Worm (Caenorhabditis elegans) whole organism, L3 larva: ENCODE data around the gene T05A7.13.

Experiments used
- R02D3.7 ChIP-seq: fragments of 150-350 bp; optimal IDR thresholded peaks from 2 replicates; lab custom pipeline; 2014; ENCODE audit warnings: missing biosample characterization, missing genetic modification characterization
- aly-2 ChIP-seq: fragments of 150-350 bp; optimal IDR thresholded peaks from 2 replicates; lab custom pipeline; 2014; ENCODE audit warnings: missing biosample characterization, missing genetic modification characterization
- ama-1 ChIP-seq: fragments of 150-350 bp; optimal IDR thresholded peaks from 2 replicates; lab custom pipeline; 2018
- ceh-16 ChIP-seq: sonication (generic microtip); optimal IDR thresholded peaks from 2 replicates; lab custom pipeline; 2017; ENCODE audit warnings: missing biosample characterization, missing genetic modification characterization
- ceh-28 ChIP-seq: fragments of 150-350 bp; optimal IDR thresholded peaks from 2 replicates; lab custom pipeline; 2014; ENCODE audit warnings: missing biosample characterization, missing genetic modification reagents, missing genetic modification characterization
- ceh-82 ChIP-seq: fragments of 150-350 bp; optimal IDR thresholded peaks from 2 replicates; lab custom pipeline; 2014; ENCODE audit warnings: missing biosample characterization, missing genetic modification characterization
- ceh-9 ChIP-seq: sonication (generic microtip); optimal IDR thresholded peaks from 2 replicates; lab custom pipeline; 2018; ENCODE audit warnings: missing biosample characterization, missing genetic modification characterization
- daf-12 ChIP-seq: fragments of 150-350 bp; optimal IDR thresholded peaks from 2 replicates; lab custom pipeline; 2014; ENCODE audit warnings: missing biosample characterization, missing genetic modification reagents, missing genetic modification characterization
- egl-27 ChIP-seq: sonication (generic microtip); optimal IDR thresholded peaks from 4 replicates; lab custom pipeline; 2017; ENCODE audit warnings: missing biosample characterization, missing genetic modification reagents, missing genetic modification characterization
- egl-5 ChIP-seq: fragments of 150-350 bp; optimal IDR thresholded peaks from 2 replicates; lab custom pipeline; 2017; ENCODE audit warnings: missing biosample characterization, missing genetic modification reagents, missing genetic modification characterization, inconsistent platforms
- elt-1 ChIP-seq: fragments of 150-350 bp; optimal IDR thresholded peaks from 2 replicates; lab custom pipeline; 2014; ENCODE audit warnings: missing biosample characterization, missing genetic modification characterization
- elt-2 ChIP-seq: sonication (generic microtip); optimal IDR thresholded peaks from 2 replicates; lab custom pipeline; 2016; ENCODE audit warnings: missing genetic modification reagents, mild to moderate bottlenecking, missing genetic modification characterization, missing compliant biosample characterization
- eor-1 ChIP-seq, 2 experiments: fragments of 150-350 bp; optimal IDR thresholded peaks; 2 replicates each; lab custom pipeline; 2014 to 2018; ENCODE audit warnings: missing biosample characterization in 2 of 2, missing genetic modification characterization in 2 of 2
- fkh-10 ChIP-seq: sonication (generic microtip); optimal IDR thresholded peaks from 2 replicates; lab custom pipeline; 2017; ENCODE audit warnings: missing biosample characterization, missing genetic modification reagents, missing genetic modification characterization
- fkh-2 ChIP-seq: fragments of 150-350 bp; optimal IDR thresholded peaks from 2 replicates; lab custom pipeline; 2014; ENCODE audit warnings: missing biosample characterization, missing genetic modification reagents, missing genetic modification characterization
- hmg-11 ChIP-seq: sonication (generic microtip); optimal IDR thresholded peaks from 2 replicates; lab custom pipeline; 2016; ENCODE audit warnings: missing genetic modification characterization, missing compliant biosample characterization
- jun-1 ChIP-seq: fragments of 150-350 bp; optimal IDR thresholded peaks from 2 replicates; lab custom pipeline; 2014; ENCODE audit warnings: missing biosample characterization, missing genetic modification reagents, missing genetic modification characterization
- lin-15B ChIP-seq: fragments of 150-350 bp; optimal IDR thresholded peaks from 2 replicates; lab custom pipeline; 2014; ENCODE audit warnings: missing biosample characterization, missing genetic modification characterization
- lin-39 ChIP-seq: fragments of 150-350 bp; optimal IDR thresholded peaks from 2 replicates; lab custom pipeline; 2018; ENCODE audit warnings: missing biosample characterization, missing genetic modification reagents, missing genetic modification characterization
- mml-1 ChIP-seq: fragments of 150-350 bp; sonication (generic microtip); optimal IDR thresholded peaks from 3 replicates; lab custom pipeline; 2014; ENCODE audit warnings: missing biosample characterization, missing genetic modification characterization
- nfya-1 ChIP-seq: sonication (generic microtip); optimal IDR thresholded peaks from 2 replicates; lab custom pipeline; 2017; ENCODE audit warnings: missing genetic modification characterization, mild to moderate bottlenecking, missing compliant biosample characterization, antibody characterized with exemption, moderate library complexity; ENCODE audit not compliant: insufficient read depth
- nhr-11 ChIP-seq: fragments of 150-350 bp; optimal IDR thresholded peaks from 2 replicates; lab custom pipeline; 2014; ENCODE audit warnings: missing biosample characterization, missing genetic modification characterization
- nhr-12 ChIP-seq: fragments of 150-350 bp; optimal IDR thresholded peaks from 2 replicates; lab custom pipeline; 2014; ENCODE audit warnings: missing biosample characterization, missing genetic modification characterization
- nhr-23 ChIP-seq: fragments of 150-350 bp; optimal IDR thresholded peaks from 2 replicates; lab custom pipeline; 2014; ENCODE audit warnings: missing biosample characterization, missing genetic modification reagents, missing genetic modification characterization
- nhr-237 ChIP-seq: fragments of 150-350 bp; optimal IDR thresholded peaks from 2 replicates; lab custom pipeline; 2014; ENCODE audit warnings: missing biosample characterization, missing genetic modification characterization
- nhr-28 ChIP-seq: fragments of 150-350 bp; optimal IDR thresholded peaks from 2 replicates; lab custom pipeline; 2014; ENCODE audit warnings: missing biosample characterization, missing genetic modification characterization
- nhr-67 ChIP-seq: fragments of 150-350 bp; optimal IDR thresholded peaks from 2 replicates; lab custom pipeline; 2014; ENCODE audit warnings: missing biosample characterization, missing genetic modification characterization
- nhr-76 ChIP-seq: fragments of 150-350 bp; sonication (generic microtip); optimal IDR thresholded peaks from 5 replicates; lab custom pipeline; 2014; ENCODE audit warnings: missing biosample characterization, missing genetic modification characterization
- nhr-77 ChIP-seq: fragments of 150-350 bp; optimal IDR thresholded peaks from 2 replicates; lab custom pipeline; 2014; ENCODE audit warnings: missing biosample characterization, missing genetic modification characterization
- pha-4 ChIP-seq: fragments of 150-350 bp; optimal IDR thresholded peaks from 2 replicates; lab custom pipeline; 2014; ENCODE audit warnings: missing biosample characterization, missing genetic modification reagents, missing genetic modification characterization
- pqm-1 ChIP-seq: fragments of 150-350 bp; optimal IDR thresholded peaks from 2 replicates; lab custom pipeline; 2017; ENCODE audit warnings: missing biosample characterization, missing genetic modification characterization, inconsistent platforms
- skn-1 ChIP-seq: fragments of 150-350 bp; optimal IDR thresholded peaks from 2 replicates; lab custom pipeline; 2014; ENCODE audit warnings: missing biosample characterization, missing genetic modification characterization
- snpc-4 ChIP-seq: fragments of 150-350 bp; optimal IDR thresholded peaks from 2 replicates; lab custom pipeline; 2014; ENCODE audit warnings: missing biosample characterization, missing genetic modification characterization
- tbx-2 ChIP-seq: sonication (generic microtip); optimal IDR thresholded peaks from 2 replicates; lab custom pipeline; 2016; ENCODE audit warnings: mild to moderate bottlenecking, missing genetic modification characterization, missing compliant biosample characterization
- unc-39 ChIP-seq: sonication (generic microtip); optimal IDR thresholded peaks from 4 replicates; lab custom pipeline; 2017; ENCODE audit warnings: missing biosample characterization, missing genetic modification characterization
- unc-62 ChIP-seq: fragments of 150-350 bp; sonication (generic microtip); optimal IDR thresholded peaks from 4 replicates; lab custom pipeline; 2014; ENCODE audit warnings: missing biosample characterization, missing genetic modification reagents, missing genetic modification characterization
- zag-1 ChIP-seq: fragments of 150-350 bp; optimal IDR thresholded peaks from 2 replicates; lab custom pipeline; 2014; ENCODE audit warnings: missing biosample characterization, missing genetic modification characterization
- ztf-11 ChIP-seq: fragments of 150-350 bp; optimal IDR thresholded peaks from 2 replicates; lab custom pipeline; 2014; ENCODE audit warnings: missing biosample characterization, missing genetic modification characterization
- ztf-4 ChIP-seq: fragments of 150-350 bp; optimal IDR thresholded peaks from 2 replicates; lab custom pipeline; 2014; ENCODE audit warnings: missing biosample characterization, missing genetic modification characterization

The T05A7.13 gene

DNA sequence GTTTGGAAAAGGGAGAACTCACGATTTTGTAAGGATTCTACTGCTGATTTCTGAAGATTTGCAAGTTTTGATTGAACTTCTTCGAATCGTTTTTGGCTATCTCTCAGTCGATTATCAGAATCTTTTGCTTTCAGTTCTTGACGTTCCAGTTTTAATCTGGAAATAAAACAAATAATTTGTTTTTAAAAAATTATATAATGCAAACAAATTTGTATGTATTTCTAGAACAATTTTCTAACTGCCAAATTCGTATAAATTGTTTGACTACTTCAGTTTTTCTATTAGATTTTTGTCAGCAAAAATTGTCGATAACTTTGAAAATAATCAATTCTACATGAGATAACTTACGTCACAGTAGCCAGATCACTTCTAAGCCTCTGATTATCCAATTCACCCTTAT, 29.7 kb downstream of the T05A7.13 start:
- TF ChIP-seq nhr-237 (tag; lab: Kevin White, UChicago): no peak
- TF ChIP-seq nhr-28 (tag; lab: Kevin White, UChicago): no peak
- no peak for TF ChIP-seq snpc-4 (tag; lab: Kevin White, UChicago)
- TF ChIP-seq unc-62 (GFP tag; lab: Kevin White, UChicago): no peak
- TF ChIP-seq jun-1 (tag; lab: Kevin White, UChicago): no peak
- no peak for TF ChIP-seq nhr-12 (tag; lab: Kevin White, UChicago)
- TF ChIP-seq nhr-76 (tag; lab: Kevin White, UChicago): no peak
- no peak for TF ChIP-seq ceh-16 (tag; lab: Kevin White, UChicago)
- TF ChIP-seq elt-1 (tag; lab: Kevin White, UChicago): no peak
- no peak for TF ChIP-seq skn-1 (tag; lab: Kevin White, UChicago)

DNA sequence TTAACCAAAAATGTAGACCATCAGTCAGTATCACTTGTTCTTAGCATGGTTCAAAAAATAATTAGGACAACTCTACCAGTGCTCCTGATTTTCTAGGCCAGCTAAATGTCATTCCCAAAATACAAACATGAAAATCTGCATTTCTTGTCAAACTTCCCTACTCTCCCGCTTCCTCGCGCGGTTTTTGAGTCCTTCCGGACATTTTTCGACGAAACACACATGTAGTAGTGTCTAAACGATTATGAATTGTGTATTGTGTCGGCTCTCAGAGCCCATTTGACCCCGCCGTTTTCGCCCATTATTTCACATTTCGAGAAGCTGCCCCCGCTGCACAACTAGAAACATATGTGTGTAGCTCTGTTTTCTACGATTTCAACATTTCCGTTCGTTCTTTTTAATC, 34.6 kb downstream of the T05A7.13 start, which contains the start of gene F35D11.1:
Gene F35D11.1 (plus strand): TSS at position 301 of the 400 bp plus-strand sequence.
- TF ChIP-seq daf-12 (tag; lab: Kevin White, UChicago) (no peak), nhr-23 (tag; lab: Kevin White, UChicago) (no peak), ama-1 (no peak), mml-1 (tag; lab: Kevin White, UChicago) (no peak), zag-1 (tag; lab: Kevin White, UChicago) (no peak), elt-2 (tag; lab: Kevin White, UChicago) (no peak), nhr-67 (tag; lab: Kevin White, UChicago) (no peak), hmg-11 (tag; lab: Kevin White, UChicago) (no peak), nhr-12 (tag; lab: Kevin White, UChicago) (no peak), R02D3.7 (tag; lab: Kevin White, UChicago) (no peak), ceh-9 (tag; lab: Kevin White, UChicago) (no peak), eor-1 (tag; optimal IDR thresholded peaks at IDR 0.05; lab: Kevin White, UChicago) (no peak), nhr-11 (no peak), nhr-77 (no peak), unc-39 (tag; lab: Kevin White, UChicago) (no peak)

DNA sequence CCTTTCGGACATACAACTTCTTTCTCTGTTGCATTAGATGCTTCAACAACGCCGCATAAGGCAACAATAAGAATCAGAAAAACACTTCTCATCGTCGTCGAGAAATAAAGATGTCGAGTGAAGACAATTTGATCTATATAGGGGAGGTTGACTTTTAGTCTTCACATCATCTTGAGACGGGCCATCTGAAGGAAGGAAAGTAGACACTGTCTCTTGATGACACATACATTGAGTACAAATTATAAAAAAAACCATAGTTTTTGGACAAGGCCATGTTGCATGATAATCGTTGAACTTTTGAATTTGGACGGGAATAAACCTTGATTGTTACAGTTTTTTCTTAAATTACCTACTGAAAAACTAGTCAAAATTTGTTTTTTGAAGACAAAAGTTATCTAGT, 39.5 kb downstream of the T05A7.13 start, which contains the start of gene clec-139:
Gene clec-139 (minus strand): TSS at position 101 of the 400 bp plus-strand sequence.
- TF ChIP-seq ceh-9 (tag; lab: Kevin White, UChicago) (no peak), ztf-11 (tag; lab: Kevin White, UChicago) (no peak), ceh-82 (tag; lab: Kevin White, UChicago) (no peak), tbx-2 (tag; lab: Kevin White, UChicago) (no peak), nhr-23 (tag; lab: Kevin White, UChicago) (no peak), ama-1 (no peak), nhr-237 (tag; lab: Kevin White, UChicago) (no peak), snpc-4 (tag; lab: Kevin White, UChicago) (no peak), egl-27 (tag; lab: Kevin White, UChicago) (no peak), lin-39 (tag; lab: Kevin White, UChicago) (no peak), ceh-28 (tag; lab: Kevin White, UChicago) (no peak)

DNA sequence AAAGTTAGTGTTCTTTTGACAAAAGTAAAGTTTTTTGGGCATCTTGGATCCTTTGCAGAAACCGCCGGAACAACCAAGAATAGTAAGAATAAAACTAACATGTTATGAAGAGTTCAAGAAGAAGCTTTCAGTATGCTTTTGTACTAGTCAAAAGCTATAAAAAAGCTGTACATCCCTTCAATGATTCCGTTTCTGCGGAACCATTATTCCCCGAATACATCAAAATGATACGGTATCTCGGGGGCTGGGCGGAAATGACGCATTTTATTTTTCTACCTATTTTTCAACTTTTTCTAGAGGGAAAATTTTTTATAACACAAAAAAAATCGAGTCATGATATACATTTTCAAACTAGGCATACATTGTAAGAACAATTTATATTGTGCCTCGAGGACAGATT, 41.5 kb downstream of the T05A7.13 start, which contains the start of gene clec-138:
Gene clec-138 (minus strand): TSS at position 101 of the 400 bp plus-strand sequence.
- TF ChIP-seq elt-2 (tag; lab: Kevin White, UChicago) (no peak), elt-1 (tag; lab: Kevin White, UChicago) (no peak), aly-2 (no peak), nhr-12 (tag; lab: Kevin White, UChicago) (no peak), hmg-11 (tag; lab: Kevin White, UChicago) (no peak), ceh-82 (tag; lab: Kevin White, UChicago) (no peak), fkh-10 (GFP tag; lab: Kevin White, UChicago) (no peak), nfya-1 (no peak), lin-15B (tag; lab: Kevin White, UChicago) (no peak), pha-4 (tag; lab: Kevin White, UChicago) (no peak), R02D3.7 (tag; lab: Kevin White, UChicago) (no peak), zag-1 (tag; lab: Kevin White, UChicago) (no peak), ama-1 (no peak), egl-5 (tag; lab: Kevin White, UChicago) (no peak), pqm-1 (tag; lab: Kevin White, UChicago) (no peak), fkh-2 (tag; lab: Kevin White, UChicago) (no peak), ztf-4 (tag; lab: Kevin White, UChicago) (no peak), unc-39 (tag; lab: Kevin White, UChicago) (no peak), mml-1 (tag; lab: Kevin White, UChicago) (no peak), ztf-11 (tag; lab: Kevin White, UChicago) (no peak)
- TF ChIP-seq, all 47 proteins: peak for 0
